Fruit fly (Drosophila melanogaster) whole organism, embryonic: ENCODE data around the gene CG10345.

Experiments used
- CG12104 ChIP-seq: fragments of 200-800 bp; sonication (Bioruptor generic); optimal IDR thresholded peaks from 3 replicates; lab custom pipeline; 2016; ENCODE audit warnings: missing biosample characterization, missing genetic modification characterization
- CHES-1-like ChIP-seq: fragments of 200-800 bp; sonication (Bioruptor generic); optimal IDR thresholded peaks from 2 replicates; lab custom pipeline; 2016; ENCODE audit warnings: missing biosample characterization, missing genetic modification characterization
- Med ChIP-seq: fragments of 200-800 bp; sonication (Bioruptor generic); peaks from one replicate; lab custom pipeline; 2016; ENCODE audit warnings: missing biosample characterization, missing genetic modification characterization, mild to moderate bottlenecking, inconsistent platforms, moderate library complexity
- NK7.1 ChIP-seq: fragments of 200-800 bp; sonication (Bioruptor generic); optimal IDR thresholded peaks from 3 replicates; lab custom pipeline; 2016; ENCODE audit warnings: missing biosample characterization, missing genetic modification characterization
- prd ChIP-seq, 3 experiments: fragments of >200 bp in 2 of 3; fragments of 200-800 bp in 1 of 3; sonication (Bioruptor generic) in 1 of 3; optimal IDR thresholded peaks in 2 of 3; IDR thresholded peaks in 1 of 3; 2 replicates in 2 of 3; 3 replicates in 1 of 3; pipeline versions ENCODE4 v1.3.6 to Lab custom; 2017 to 2022; ENCODE audit warnings: missing biosample characterization in 1 of 3, missing genetic modification characterization in 1 of 3

DNA sequence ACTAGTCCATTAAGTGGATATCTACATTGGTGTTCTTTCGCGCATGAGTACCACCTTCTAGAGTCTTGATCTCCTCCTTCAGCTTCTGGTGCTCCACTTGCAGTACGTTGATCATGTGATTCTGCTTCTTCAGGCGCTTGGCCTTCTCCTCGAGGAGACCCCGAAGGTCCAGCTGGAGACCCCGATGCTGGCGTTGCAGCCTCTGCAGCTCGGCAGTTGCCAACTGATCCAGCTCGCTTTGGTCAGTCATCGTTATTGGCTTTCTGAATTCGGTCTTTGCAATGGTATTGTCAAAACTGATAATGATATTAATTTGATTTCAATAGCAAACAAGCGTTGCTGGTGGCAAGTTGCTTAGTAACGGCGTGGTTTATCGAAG is 19.7 kb upstream of the CG10345 start, which contains the start of gene Ccdc114:
- TF ChIP-seq prd (optimal IDR thresholded peaks at IDR 0.05; lab: Kevin White, UChicago) (no peak), prd (GFP tag; IDR thresholded peaks at IDR 0.05; lab: Robert Waterston, UW) (no peak), Med (GFP tag; lab: Kevin White, UChicago) (no peak), NK7.1 (no peak), CG12104 (GFP tag; lab: Kevin White, UChicago) (no peak), CHES-1-like (GFP tag; lab: Kevin White, UChicago) (no peak)
